Fruit fly (Drosophila melanogaster): ENCODE data around the gene CG8851.

DNA sequence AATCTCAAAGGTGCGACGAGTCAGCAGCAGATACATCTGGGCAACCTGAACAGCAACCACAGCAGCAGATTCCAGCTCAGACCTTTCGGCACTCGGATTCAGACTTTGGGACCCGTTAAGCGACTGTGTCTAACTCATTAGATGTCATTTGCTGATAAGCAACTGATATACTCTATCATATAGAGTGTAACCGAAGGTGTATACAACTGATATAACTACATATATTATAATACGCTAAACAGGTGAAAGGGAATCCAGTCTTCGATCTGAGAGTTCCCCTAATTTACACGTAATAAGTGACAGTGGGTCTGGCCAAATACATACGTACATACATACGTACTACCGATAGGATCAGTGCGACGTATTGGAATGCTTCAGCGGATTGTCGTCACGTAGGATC lies 31.1 kb downstream of the CG8851 start:
- no peak for TF ChIP-seq pan (optimal IDR thresholded peaks at IDR 0.05)
- TF ChIP-seq psq (optimal IDR thresholded peaks at IDR 0.05), result no peak

Data from whole organism.